Fruit fly (Drosophila melanogaster): ENCODE measurements around the gene Wdr62.
A peak's percentile ranks its signal among the peaks of the same experiment; 100 is the strongest.

DNA sequence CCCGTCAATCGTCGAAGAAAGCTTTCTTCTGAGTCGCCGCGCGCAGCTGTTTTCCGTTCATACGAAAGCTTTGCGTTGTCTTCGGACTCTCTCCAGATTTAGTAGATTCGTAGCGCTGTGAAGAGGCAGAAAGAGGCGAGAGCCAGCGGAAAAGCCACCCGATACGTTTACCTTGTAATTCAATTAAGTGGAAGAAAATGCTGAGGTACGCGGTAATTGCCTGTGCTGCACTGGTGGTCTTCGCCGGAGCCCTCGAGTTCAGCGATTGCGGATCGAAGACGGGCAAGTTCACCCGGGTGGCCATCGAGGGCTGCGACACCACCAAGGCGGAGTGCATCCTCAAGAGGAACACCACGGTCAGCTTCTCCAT lies 103.8 kb downstream of the Wdr62 start, which contains the start of gene Npc2a:
- TF ChIP-seq toe (GFP tag; optimal IDR thresholded peaks at IDR 0.05) (no peak), Crg-1 (GFP tag; optimal IDR thresholded peaks at IDR 0.05) (no peak), tj (GFP tag; optimal IDR thresholded peaks at IDR 0.05) (peak; percentile 98), CG14711 (tag; optimal IDR thresholded peaks at IDR 0.05) (no peak), bab1 (GFP tag; optimal IDR thresholded peaks at IDR 0.05) (peak; percentile 56), cic (GFP tag; optimal IDR thresholded peaks at IDR 0.05) (no peak), Clk (GFP tag; optimal IDR thresholded peaks at IDR 0.05) (no peak), Mnt (GFP tag; optimal IDR thresholded peaks at IDR 0.05) (no peak), CG12768 (GFP tag; optimal IDR thresholded peaks at IDR 0.05) (no peak), pad (GFP tag; optimal IDR thresholded peaks at IDR 0.05) (no peak), CG5204 (GFP tag; optimal IDR thresholded peaks at IDR 0.05) (no peak), kay (GFP tag; ENCODE audit: borderline replicate concordance) (no peak), CG7101 (tag; optimal IDR thresholded peaks at IDR 0.05) (no peak)

Data from whole organism, adult.